Worm (Caenorhabditis elegans) whole organism, young adult: ENCODE measurements around the gene srbc-58.

Experiments
- F23B12.7 ChIP-seq: sonication (generic microtip); optimal IDR thresholded peaks from 2 replicates; lab custom pipeline; 2017; ENCODE audit warnings: missing genetic modification characterization, mild to moderate bottlenecking, missing compliant biosample characterization, antibody characterized with exemption, moderate library complexity; ENCODE audit not compliant: insufficient read depth
- F33H1.4 ChIP-seq: fragments of 200-800 bp; sonication (Bioruptor generic); IDR thresholded peaks from 2 replicates; pipeline ENCODE4 v1.3.6; 2022; ENCODE audit warnings: missing genetic modification reagents, missing genetic modification characterization, missing compliant biosample characterization
- F49E8.2 ChIP-seq: sonication (generic microtip); optimal IDR thresholded peaks from 3 replicates; lab custom pipeline; 2017; ENCODE audit warnings: missing genetic modification characterization, mild to moderate bottlenecking, missing compliant biosample characterization, antibody characterized with exemption, moderate library complexity; ENCODE audit not compliant: insufficient read depth
- T07F8.4 ChIP-seq: sonication (generic microtip); optimal IDR thresholded peaks from 2 replicates; lab custom pipeline; 2016; ENCODE audit warnings: mild to moderate bottlenecking, missing genetic modification characterization, moderate library complexity, missing compliant biosample characterization
- T26A5.8 ChIP-seq: sonication (generic microtip); optimal IDR thresholded peaks from 2 replicates; lab custom pipeline; 2016; ENCODE audit warnings: missing genetic modification characterization, missing compliant biosample characterization
- Y79H2A.3 ChIP-seq: fragments of 200-800 bp; sonication (Bioruptor generic); conservative IDR thresholded peaks from 2 replicates; pipeline ENCODE4 v1.3.6; 2022; ENCODE audit warnings: missing genetic modification reagents, missing genetic modification characterization, missing compliant biosample characterization
- attf-6 ChIP-seq: fragments of 200-800 bp; sonication (Bioruptor generic); IDR thresholded peaks from 2 replicates; pipeline ENCODE4 v1.3.6; 2022; ENCODE audit warnings: missing genetic modification reagents, missing genetic modification characterization, missing compliant biosample characterization
- ccch-3 ChIP-seq: fragments of 200-800 bp; sonication (Bioruptor generic); optimal IDR thresholded peaks from 2 replicates; lab custom pipeline; 2018; ENCODE audit warnings: mild to moderate bottlenecking, missing genetic modification characterization, missing compliant biosample characterization
- cebp-2 ChIP-seq: fragments of 200-800 bp; sonication (Bioruptor generic); IDR thresholded peaks from 2 replicates; pipeline ENCODE4 v1.3.6; 2022; ENCODE audit warnings: missing genetic modification characterization, missing compliant biosample characterization
- ceh-27 ChIP-seq: fragments of 200-800 bp; sonication (Bioruptor generic); optimal IDR thresholded peaks from 2 replicates; lab custom pipeline; 2018; ENCODE audit warnings: mild to moderate bottlenecking, missing genetic modification characterization, moderate library complexity, missing compliant biosample characterization
- ceh-58 ChIP-seq: fragments of 200-800 bp; sonication (Bioruptor generic); IDR thresholded peaks from 2 replicates; pipeline ENCODE4 v1.3.6; 2022; ENCODE audit warnings: missing genetic modification characterization, missing compliant biosample characterization
- ekl-4 ChIP-seq: fragments of 200-800 bp; sonication (Bioruptor generic); IDR thresholded peaks from 2 replicates; pipeline ENCODE4 v1.3.6; 2022; ENCODE audit warnings: missing genetic modification reagents, missing genetic modification characterization, missing compliant biosample characterization
- fkh-3 ChIP-seq: sonication (generic microtip); optimal IDR thresholded peaks from 2 replicates; lab custom pipeline; 2016; ENCODE audit warnings: mild to moderate bottlenecking, missing genetic modification characterization, missing compliant biosample characterization
- hmg-1.2 ChIP-seq: fragments of 200-800 bp; sonication (Bioruptor generic); IDR thresholded peaks from 2 replicates; pipeline ENCODE4 v1.3.6; 2022; ENCODE audit warnings: missing genetic modification reagents, missing genetic modification characterization, missing compliant biosample characterization
- hmg-20 ChIP-seq: fragments of 200-800 bp; sonication (Bioruptor generic); IDR thresholded peaks from 2 replicates; pipeline ENCODE4 v1.3.6; 2022; ENCODE audit warnings: missing genetic modification reagents, missing genetic modification characterization, missing compliant biosample characterization
- hsf-1 ChIP-seq: fragments of 200-800 bp; sonication (Bioruptor generic); IDR thresholded peaks from 2 replicates; pipeline ENCODE4 v1.3.6; 2022; ENCODE audit warnings: missing genetic modification reagents, missing genetic modification characterization, missing compliant biosample characterization
- lin-26 ChIP-seq: fragments of 200-800 bp; sonication (Bioruptor generic); IDR thresholded peaks from 2 replicates; pipeline ENCODE4 v1.3.6; 2022; ENCODE audit warnings: missing genetic modification reagents, missing genetic modification characterization, missing compliant biosample characterization
- lin-35 ChIP-seq, 3 experiments: fragments of 150-350 bp in 2 of 3; sonication (generic microtip) in 1 of 3; optimal IDR thresholded peaks; 2 replicates each; lab custom pipeline; 2014 to 2018; ENCODE audit warnings: missing biosample characterization in 3 of 3, missing genetic modification characterization in 3 of 3, missing genetic modification reagents in 3 of 3
- lsl-1 ChIP-seq: fragments of 200-800 bp; sonication (Bioruptor generic); optimal IDR thresholded peaks from 2 replicates; lab custom pipeline; 2018; ENCODE audit warnings: mild to moderate bottlenecking, missing genetic modification characterization, moderate library complexity, missing compliant biosample characterization
- madf-10 ChIP-seq: sonication (generic microtip); optimal IDR thresholded peaks from 2 replicates; lab custom pipeline; 2016; ENCODE audit warnings: mild to moderate bottlenecking, missing genetic modification characterization, missing compliant biosample characterization
- madf-6 ChIP-seq: fragments of 200-800 bp; sonication (Bioruptor generic); IDR thresholded peaks from 2 replicates; pipeline ENCODE4 v1.3.6; 2022; ENCODE audit warnings: missing genetic modification reagents, missing genetic modification characterization, missing compliant biosample characterization
- mcd-1 ChIP-seq: fragments of 200-800 bp; sonication (Bioruptor generic); IDR thresholded peaks from 2 replicates; pipeline ENCODE4 v1.3.6; 2022; ENCODE audit warnings: missing genetic modification reagents, missing genetic modification characterization, missing compliant biosample characterization
- mxl-1 ChIP-seq: sonication (generic microtip); optimal IDR thresholded peaks from 2 replicates; lab custom pipeline; 2016; ENCODE audit warnings: missing genetic modification characterization, missing compliant biosample characterization
- nfya-2 ChIP-seq: fragments of 200-800 bp; sonication (Bioruptor generic); IDR thresholded peaks from 2 replicates; pipeline ENCODE4 v1.3.6; 2022; ENCODE audit warnings: missing genetic modification reagents, missing genetic modification characterization, missing compliant biosample characterization
- nhr-80 ChIP-seq: sonication (generic microtip); optimal IDR thresholded peaks from 2 replicates; lab custom pipeline; 2016; ENCODE audit warnings: missing genetic modification characterization, missing compliant biosample characterization
- pbrm-1 ChIP-seq: fragments of 200-800 bp; sonication (Bioruptor generic); IDR thresholded peaks from 2 replicates; pipeline ENCODE4 v1.3.6; 2022; ENCODE audit warnings: missing genetic modification reagents, missing genetic modification characterization, missing compliant biosample characterization
- pha-4 ChIP-seq: fragments of 150-350 bp; sonication (generic microtip); optimal IDR thresholded peaks from 2 replicates; lab custom pipeline; 2014; ENCODE audit warnings: missing biosample characterization, missing genetic modification reagents, missing genetic modification characterization
- rec-8 ChIP-seq, 2 experiments: sonication (generic microtip); optimal IDR thresholded peaks; 2 replicates each; lab custom pipeline; 2016; ENCODE audit warnings: mild to moderate bottlenecking in 2 of 2, missing genetic modification characterization in 2 of 2, missing genetic modification reagents in 2 of 2, missing genotype in 2 of 2, missing biosample characterization in 1 of 2, missing compliant biosample characterization in 1 of 2, moderate library complexity in 1 of 2
- sdz-38 ChIP-seq: sonication (generic microtip); optimal IDR thresholded peaks from 2 replicates; lab custom pipeline; 2016; ENCODE audit warnings: missing genotype, missing genetic modification characterization, missing compliant biosample characterization
- sea-2 ChIP-seq: fragments of 200-800 bp; sonication (Bioruptor generic); IDR thresholded peaks from 2 replicates; pipeline ENCODE4 v1.3.6; 2022; ENCODE audit warnings: missing genetic modification characterization, missing compliant biosample characterization
- tbx-9 ChIP-seq: sonication (generic microtip); optimal IDR thresholded peaks from 2 replicates; lab custom pipeline; 2016; ENCODE audit warnings: borderline replicate concordance, missing genetic modification characterization, inconsistent platforms, missing compliant biosample characterization
- tlf-1 ChIP-seq: fragments of 200-800 bp; sonication (Bioruptor generic); optimal IDR thresholded peaks from 2 replicates; lab custom pipeline; 2018; ENCODE audit warnings: mild to moderate bottlenecking, missing genetic modification characterization, missing compliant biosample characterization
- xnd-1 ChIP-seq: sonication (generic microtip); optimal IDR thresholded peaks from 2 replicates; lab custom pipeline; 2016; ENCODE audit warnings: missing genotype, missing genetic modification reagents, missing genetic modification characterization, missing compliant biosample characterization
- zfh-2 ChIP-seq: fragments of 200-800 bp; sonication (Bioruptor generic); conservative IDR thresholded peaks from 2 replicates; pipeline ENCODE4 v1.3.6; 2022; ENCODE audit warnings: missing genetic modification reagents, missing genetic modification characterization, missing compliant biosample characterization
- ztf-22 ChIP-seq: fragments of 200-800 bp; sonication (Bioruptor generic); optimal IDR thresholded peaks from 2 replicates; lab custom pipeline; 2018; ENCODE audit warnings: mild to moderate bottlenecking, missing genetic modification characterization, moderate library complexity, missing compliant biosample characterization
- ztf-6 ChIP-seq: fragments of 200-800 bp; sonication (Bioruptor generic); IDR thresholded peaks from 2 replicates; pipeline ENCODE4 v1.3.6; 2022; ENCODE audit warnings: missing genetic modification reagents, missing genetic modification characterization, missing compliant biosample characterization

srbc-58 gene

ce11 chrV:773256-773655 is 1.5 kb upstream of the srbc-58 start, which contains the start of gene sti-1 (continued):
- no peak for TF ChIP-seq nhr-80
- TF ChIP-seq mxl-1: no peak
- no peak for TF ChIP-seq sdz-38 (tag; lab: Kevin White, UChicago)

- TF ChIP-seq F33H1.4 (GFP tag; lab: Robert Waterston, UW): no peak
- peak; percentile 60 for TF ChIP-seq zfh-2 (GFP tag; lab: Robert Waterston, UW)
- TF ChIP-seq tlf-1 (GFP tag; lab: Kevin White, UChicago): no peak
- TF ChIP-seq hmg-20 (GFP tag; lab: Robert Waterston, UW): no peak
- TF ChIP-seq cebp-2 (GFP tag; lab: Robert Waterston, UW): no peak
- no peak for TF ChIP-seq lsl-1 (GFP tag; lab: Kevin White, UChicago)
- TF ChIP-seq rec-8 (tag; optimal IDR thresholded peaks at IDR 0.05; lab: Kevin White, UChicago): no peak
- no peak for TF ChIP-seq sea-2 (GFP tag; lab: Robert Waterston, UW)
Observed at ce11 chrV:774341-774740, 454 bp upstream of the srbc-58 start.

ce11 chrV:777285-777684 is 2.5 kb downstream of the srbc-58 start, which contains the start of gene R09E12.9:
TSS of gene R09E12.9 (plus strand) at chrV:777600.
- TF ChIP-seq hmg-1.2 (peak; percentile 52; the same call in 1 of the 2 replicates), ceh-58 (GFP tag; lab: Robert Waterston, UW) (no peak), ztf-22 (no peak), sea-2 (GFP tag; lab: Robert Waterston, UW) (no peak), mcd-1 (GFP tag; lab: Robert Waterston, UW) (no peak), nhr-80 (peak; percentile 3), hsf-1 (GFP tag; lab: Robert Waterston, UW) (no peak), attf-6 (GFP tag; lab: Robert Waterston, UW) (no peak), rec-8 (tag; optimal IDR thresholded peaks at IDR 0.05; lab: Kevin White, UChicago) (no peak)

- TF ChIP-seq ztf-6: no peak
- no peak for TF ChIP-seq tbx-9
- TF ChIP-seq madf-10 (tag; lab: Kevin White, UChicago): no peak
- TF ChIP-seq T26A5.8 (tag; lab: Kevin White, UChicago): no peak
- TF ChIP-seq lin-26 (GFP tag; lab: Robert Waterston, UW): no peak
- no peak for TF ChIP-seq lin-35 (GFP tag; optimal IDR thresholded peaks at IDR 0.05; lab: Kevin White, UChicago)
- no peak for TF ChIP-seq pha-4 (tag; lab: Kevin White, UChicago)
- TF ChIP-seq xnd-1 (tag; lab: Kevin White, UChicago): no peak
- TF ChIP-seq sdz-38 (tag; lab: Kevin White, UChicago): no peak
- no peak for TF ChIP-seq nfya-2 (GFP tag; lab: Robert Waterston, UW)
- no peak for TF ChIP-seq F49E8.2 (tag; lab: Kevin White, UChicago)
- no peak for TF ChIP-seq F23B12.7
- no peak for TF ChIP-seq madf-6
- no peak for TF ChIP-seq ccch-3
Observed at ce11 chrV:778339-778738, 3.5 kb downstream of the srbc-58 start, which contains the start of gene srbc-59. TSS of gene srbc-59 (plus strand) at chrV:778639.

- TF ChIP-seq pbrm-1 (GFP tag; lab: Robert Waterston, UW) (no peak), T07F8.4 (tag; lab: Kevin White, UChicago) (no peak), ekl-4 (GFP tag; lab: Robert Waterston, UW) (no peak), lsl-1 (GFP tag; lab: Kevin White, UChicago) (no peak), Y79H2A.3 (GFP tag; lab: Robert Waterston, UW) (no peak), ceh-27 (GFP tag; lab: Kevin White, UChicago) (no peak), attf-6 (GFP tag; lab: Robert Waterston, UW) (no peak), zfh-2 (GFP tag; lab: Robert Waterston, UW) (no peak), fkh-3 (tag; lab: Kevin White, UChicago) (no peak)
Observed at ce11 chrV:779999-780398, 5.2 kb downstream of the srbc-58 start, which contains the start of gene srbc-60. TSS of gene srbc-60 (plus strand) at chrV:780299.
